Worm (Caenorhabditis elegans): ENCODE data around the gene C34C12.1.

C34C12.1 gene

ce11 chrIII:3493138-3493537 lies 39.0 kb downstream of the C34C12.1 start, which contains the start of gene gly-14:
gly-14 (minus strand) TSS chrIII:3493238.
- TF ChIP-seq dmd-4 (tag; optimal IDR thresholded peaks at IDR 0.05; ENCODE audit: borderline replicate concordance), result no peak
- no peak for TF ChIP-seq ceh-14 (tag; optimal IDR thresholded peaks at IDR 0.05)
- TF ChIP-seq sdc-2 (tag; optimal IDR thresholded peaks at IDR 0.05), result no peak
- no peak for TF ChIP-seq hlh-8 (tag; optimal IDR thresholded peaks at IDR 0.05)
- no peak for TF ChIP-seq unc-42 (tag; optimal IDR thresholded peaks at IDR 0.05)

- TF ChIP-seq tbx-7 (tag; optimal IDR thresholded peaks at IDR 0.05), result no peak
- TF ChIP-seq tbx-2 (tag; optimal IDR thresholded peaks at IDR 0.05), result no peak
- TF ChIP-seq fkh-6 (tag; optimal IDR thresholded peaks at IDR 0.05), result no peak
- TF ChIP-seq rnt-1 (tag; optimal IDR thresholded peaks at IDR 0.05), result no peak
- no peak for TF ChIP-seq gmeb-2 (tag; optimal IDR thresholded peaks at IDR 0.05)
- TF ChIP-seq ets-4 (tag; optimal IDR thresholded peaks at IDR 0.05), result no peak
- TF ChIP-seq syd-9 (tag; optimal IDR thresholded peaks at IDR 0.05), result no peak
- TF ChIP-seq ahr-1 (tag; optimal IDR thresholded peaks at IDR 0.05), result no peak
These were observed 44.8 kb downstream of the C34C12.1 start, which contains the start of gene M01F1.9 for ce11 chrIII:3498957-3499356. M01F1.9 (minus strand) TSS chrIII:3499057.

- peak; percentile 94 for TF ChIP-seq ceh-6 (GFP tag; optimal IDR thresholded peaks at IDR 0.05)
- TF ChIP-seq elt-4 (tag; optimal IDR thresholded peaks at IDR 0.05), result peak; percentile 100
- TF ChIP-seq ceh-14 (tag; optimal IDR thresholded peaks at IDR 0.05), result peak; percentile 100
- TF ChIP-seq ceh-45 (GFP tag; IDR thresholded peaks at IDR 0.05), result peak; percentile 97
- TF ChIP-seq npax-4 (tag; optimal IDR thresholded peaks at IDR 0.05), result peak; percentile 89
- peak; percentile 69 for TF ChIP-seq sox-2 (GFP tag; IDR thresholded peaks at IDR 0.05)
- peak; percentile 100 for TF ChIP-seq zip-5 (tag; optimal IDR thresholded peaks at IDR 0.05)
- TF ChIP-seq ahr-1 (tag; optimal IDR thresholded peaks at IDR 0.05), result peak; percentile 100
- TF ChIP-seq lim-6 (tag; optimal IDR thresholded peaks at IDR 0.05), result peak; percentile 100
- peak; percentile 93 for TF ChIP-seq sdc-2 (tag; optimal IDR thresholded peaks at IDR 0.05)
- no peak for TF ChIP-seq unc-55 (GFP tag; optimal IDR thresholded peaks at IDR 0.05)
- peak; percentile 97 for TF ChIP-seq ceh-18 (tag; optimal IDR thresholded peaks at IDR 0.05)
- peak; percentile 79 for TF ChIP-seq pat-9 (tag; optimal IDR thresholded peaks at IDR 0.05)
- peak; percentile 98 for TF ChIP-seq ceh-19 (GFP tag; optimal IDR thresholded peaks at IDR 0.05)
- peak; percentile 100 for TF ChIP-seq pqm-1 (tag; optimal IDR thresholded peaks at IDR 0.05)
- TF ChIP-seq nhr-232 (tag; optimal IDR thresholded peaks at IDR 0.05), result peak; percentile 94
- peak; percentile 97 for TF ChIP-seq K02D7.2 (tag; optimal IDR thresholded peaks at IDR 0.05)
- peak; percentile 100 for TF ChIP-seq ceh-34 (tag; optimal IDR thresholded peaks at IDR 0.05)
- peak; percentile 91 for TF ChIP-seq sox-4 (tag; optimal IDR thresholded peaks at IDR 0.05)
- peak; percentile 92 for TF ChIP-seq T23F11.4 (GFP tag; optimal IDR thresholded peaks at IDR 0.05)
- TF ChIP-seq odd-2 (tag; optimal IDR thresholded peaks at IDR 0.05), result no peak
- TF ChIP-seq dve-1 (tag; optimal IDR thresholded peaks at IDR 0.05), result no peak
- TF ChIP-seq nfya-1 (tag; optimal IDR thresholded peaks at IDR 0.05), result no peak
- no peak for TF ChIP-seq pha-4 (tag; optimal IDR thresholded peaks at IDR 0.05)
- peak; percentile 98 for TF ChIP-seq ztf-16 (tag; optimal IDR thresholded peaks at IDR 0.05)
- peak; percentile 99 for TF ChIP-seq eyg-1 (tag; optimal IDR thresholded peaks at IDR 0.05)
- TF ChIP-seq Y22D7AL.16 (tag; optimal IDR thresholded peaks at IDR 0.05), result peak; percentile 96
- no peak for TF ChIP-seq fkh-10 (GFP tag; optimal IDR thresholded peaks at IDR 0.05)
- TF ChIP-seq hlh-6 (tag; optimal IDR thresholded peaks at IDR 0.05), result peak; percentile 99
- TF ChIP-seq madf-2 (tag; optimal IDR thresholded peaks at IDR 0.05), result peak; percentile 87
- no peak for TF ChIP-seq K09A11.1 (tag; optimal IDR thresholded peaks at IDR 0.05; ENCODE audit: insufficient read depth)
- peak; percentile 91 for TF ChIP-seq unc-42 (tag; optimal IDR thresholded peaks at IDR 0.05)
- TF ChIP-seq gmeb-2 (tag; optimal IDR thresholded peaks at IDR 0.05), result peak; percentile 96
- TF ChIP-seq pag-3 (tag; optimal IDR thresholded peaks at IDR 0.05; ENCODE audit: borderline replicate concordance), result peak; percentile 100
- peak; percentile 100 for TF ChIP-seq mec-3 (tag; optimal IDR thresholded peaks at IDR 0.05; ENCODE audit: borderline replicate concordance)
- peak; percentile 100 for TF ChIP-seq F13H6.1 (tag; optimal IDR thresholded peaks at IDR 0.05)
- peak; percentile 100 for TF ChIP-seq rnt-1 (tag; optimal IDR thresholded peaks at IDR 0.05)
- peak; percentile 85 for TF ChIP-seq lin-11 (tag; optimal IDR thresholded peaks at IDR 0.05)
- TF ChIP-seq hlh-15 (tag; optimal IDR thresholded peaks at IDR 0.05), result peak; percentile 98
- TF ChIP-seq ama-1 (optimal IDR thresholded peaks at IDR 0.05), result no peak
- peak; percentile 100 for TF ChIP-seq unc-86 (tag; optimal IDR thresholded peaks at IDR 0.05)
- TF ChIP-seq pha-2 (tag; optimal IDR thresholded peaks at IDR 0.05), result peak; percentile 90
These were observed 45.7 kb downstream of the C34C12.1 start for ce11 chrIII:3499850-3500249.

Data from whole organism, late embryonic.